Worm (Caenorhabditis elegans) whole organism, L4 larva: Measurements from ENCODE around the gene T10G3.8.
A peak's percentile ranks its signal among the peaks of the same experiment; 100 is the strongest.

Experiments used
- F26F4.8 ChIP-seq: fragments of 200-800 bp; sonication (Bioruptor generic); conservative IDR thresholded peaks from 2 replicates; pipeline ENCODE4 v1.3.6; 2022; ENCODE audit warnings: missing genetic modification characterization, missing compliant biosample characterization
- T20F7.1 ChIP-seq: fragments of 200-800 bp; sonication (Bioruptor generic); optimal IDR thresholded peaks from 2 replicates; lab custom pipeline; 2018; ENCODE audit warnings: mild to moderate bottlenecking, missing genetic modification characterization, missing compliant biosample characterization
- Y48G9A.11 ChIP-seq: fragments of 200-800 bp; sonication (Bioruptor generic); IDR thresholded peaks from 2 replicates; pipeline ENCODE4 v1.3.6; 2022; ENCODE audit warnings: missing genetic modification reagents, missing genetic modification characterization, missing compliant biosample characterization
- Y5F2A.4 ChIP-seq: fragments of 200-800 bp; sonication (Bioruptor generic); optimal IDR thresholded peaks from 2 replicates; lab custom pipeline; 2018; ENCODE audit warnings: mild to moderate bottlenecking, missing genetic modification characterization, missing compliant biosample characterization
- Y75B8A.6 ChIP-seq: fragments of 200-800 bp; sonication (Bioruptor generic); IDR thresholded peaks from 2 replicates; pipeline ENCODE4 v1.3.6; 2022; ENCODE audit warnings: missing genetic modification reagents, missing genetic modification characterization, missing compliant biosample characterization
- aha-1 ChIP-seq: fragments of 150-350 bp; peaks from one replicate; lab custom pipeline; 2014; ENCODE audit warnings: missing biosample characterization, missing genetic modification characterization
- ama-1 ChIP-seq: fragments of 150-350 bp; optimal IDR thresholded peaks from 2 replicates; lab custom pipeline; 2014; ENCODE audit warnings: inconsistent platforms, mixed read lengths
- ceh-32 ChIP-seq: sonication (generic microtip); optimal IDR thresholded peaks from 2 replicates; lab custom pipeline; 2016; ENCODE audit warnings: mild to moderate bottlenecking, missing genetic modification characterization, missing compliant biosample characterization; ENCODE audit not compliant: poor library complexity
- ceh-44 ChIP-seq: fragments of 200-800 bp; sonication (Bioruptor generic); IDR thresholded peaks from 2 replicates; pipeline ENCODE4 v1.3.6; 2022; ENCODE audit warnings: missing genetic modification reagents, missing genetic modification characterization, missing compliant biosample characterization
- cey-2 ChIP-seq: sonication (generic microtip); optimal IDR thresholded peaks from 3 replicates; lab custom pipeline; 2017; ENCODE audit warnings: missing genetic modification characterization, mild to moderate bottlenecking, missing compliant biosample characterization, antibody characterized with exemption, borderline replicate concordance; ENCODE audit not compliant: insufficient read depth
- daf-16 ChIP-seq, 3 experiments: sonication (generic microtip); optimal IDR thresholded peaks; 2 replicates each; lab custom pipeline; 2016 to 2017; ENCODE audit warnings: missing genetic modification characterization in 3 of 3, missing genetic modification reagents in 3 of 3, mild to moderate bottlenecking in 2 of 3, missing compliant biosample characterization in 2 of 3, missing biosample characterization in 1 of 3, moderate library complexity in 1 of 3
- daf-19 ChIP-seq: fragments of 200-800 bp; sonication (Bioruptor generic); conservative IDR thresholded peaks from 2 replicates; pipeline ENCODE4 v1.3.6; 2022; ENCODE audit warnings: missing genetic modification characterization, missing compliant biosample characterization
- dmd-8 ChIP-seq: fragments of 200-800 bp; sonication (Bioruptor generic); IDR thresholded peaks from 2 replicates; pipeline ENCODE4 v1.3.6; 2022; ENCODE audit warnings: missing genetic modification characterization, missing compliant biosample characterization
- lin-1 ChIP-seq: fragments of 200-800 bp; sonication (Bioruptor generic); IDR thresholded peaks from 2 replicates; pipeline ENCODE4 v1.3.6; 2022; ENCODE audit warnings: missing genetic modification reagents, missing genetic modification characterization, missing compliant biosample characterization
- lin-13 ChIP-seq: fragments of 150-350 bp; optimal IDR thresholded peaks from 2 replicates; lab custom pipeline; 2014; ENCODE audit warnings: missing biosample characterization, missing genetic modification reagents, missing genetic modification characterization
- lir-3 ChIP-seq: sonication (generic microtip); optimal IDR thresholded peaks from 2 replicates; lab custom pipeline; 2016; ENCODE audit warnings: mild to moderate bottlenecking, missing genetic modification characterization, missing compliant biosample characterization
- madf-5 ChIP-seq, 2 experiments: fragments of 200-800 bp; sonication (Bioruptor generic); IDR thresholded peaks; 2 replicates each; pipeline ENCODE4 v1.3.6; 2022; ENCODE audit warnings: missing compliant biosample characterization in 2 of 2, missing genetic modification characterization in 2 of 2
- mxl-2 ChIP-seq: fragments of 200-800 bp; sonication (Bioruptor generic); conservative IDR thresholded peaks from 2 replicates; pipeline ENCODE4 v1.3.6; 2022; ENCODE audit warnings: missing genetic modification reagents, missing genetic modification characterization, missing compliant biosample characterization
- nhr-10 ChIP-seq: fragments of 150-350 bp; optimal IDR thresholded peaks from 2 replicates; lab custom pipeline; 2014; ENCODE audit warnings: missing biosample characterization, missing genetic modification characterization
- nhr-11 ChIP-seq: fragments of 150-350 bp; optimal IDR thresholded peaks from 2 replicates; lab custom pipeline; 2014; ENCODE audit warnings: missing biosample characterization, missing genetic modification characterization
- nhr-28 ChIP-seq: fragments of 150-350 bp; optimal IDR thresholded peaks from 2 replicates; lab custom pipeline; 2014; ENCODE audit warnings: missing biosample characterization, missing genetic modification characterization
- nhr-48 ChIP-seq: sonication (generic microtip); optimal IDR thresholded peaks from 2 replicates; lab custom pipeline; 2016; ENCODE audit warnings: mild to moderate bottlenecking, missing genetic modification characterization, missing compliant biosample characterization
- nhr-6 ChIP-seq: fragments of 150-350 bp; optimal IDR thresholded peaks from 2 replicates; lab custom pipeline; 2014; ENCODE audit warnings: missing biosample characterization, missing genetic modification characterization
- nhr-77 ChIP-seq: fragments of 150-350 bp; optimal IDR thresholded peaks from 2 replicates; lab custom pipeline; 2014; ENCODE audit warnings: missing biosample characterization, missing genetic modification characterization
- pha-4 ChIP-seq, 2 experiments: fragments of 150-350 bp in 1 of 2; fragments of 200-800 bp in 1 of 2; sonication (Bioruptor generic) in 1 of 2; IDR thresholded peaks in 1 of 2; optimal IDR thresholded peaks in 1 of 2; 2 replicates each; pipeline versions ENCODE4 v1.3.6 to Lab custom; 2014 to 2022; ENCODE audit warnings: missing genetic modification characterization in 2 of 2, missing genetic modification reagents in 2 of 2, missing biosample characterization in 1 of 2, missing compliant biosample characterization in 1 of 2
- pqm-1 ChIP-seq: sonication (generic microtip); optimal IDR thresholded peaks from 2 replicates; lab custom pipeline; 2017; ENCODE audit warnings: missing biosample characterization, missing genetic modification characterization
- rbr-2 ChIP-seq: sonication (generic microtip); optimal IDR thresholded peaks from 2 replicates; lab custom pipeline; 2016; ENCODE audit warnings: missing genotype, missing genetic modification characterization, missing compliant biosample characterization
- sdz-12 ChIP-seq: fragments of 200-800 bp; sonication (Bioruptor generic); optimal IDR thresholded peaks from 2 replicates; lab custom pipeline; 2018; ENCODE audit warnings: mild to moderate bottlenecking, missing genetic modification characterization, missing compliant biosample characterization
- set-16 ChIP-seq: fragments of 200-800 bp; sonication (Bioruptor generic); IDR thresholded peaks from 2 replicates; pipeline ENCODE4 v1.3.6; 2022; ENCODE audit warnings: missing genetic modification reagents, missing genetic modification characterization, missing compliant biosample characterization
- spr-3 ChIP-seq: fragments of 200-800 bp; sonication (Bioruptor generic); optimal IDR thresholded peaks from 2 replicates; lab custom pipeline; 2018; ENCODE audit warnings: mild to moderate bottlenecking, missing genetic modification characterization, missing compliant biosample characterization
- tra-1 ChIP-seq: fragments of 200-800 bp; sonication (Bioruptor generic); IDR thresholded peaks from 2 replicates; pipeline ENCODE4 v1.3.6; 2022; ENCODE audit warnings: missing genetic modification reagents, missing genetic modification characterization, missing compliant biosample characterization
- unc-62 ChIP-seq, 3 experiments: fragments of 150-350 bp in 1 of 3; sonication (generic microtip); optimal IDR thresholded peaks in 2 of 3; peaks in 1 of 3; 1 replicate in 1 of 3; 2 replicates in 2 of 3; lab custom pipeline; 2014 to 2017; ENCODE audit warnings: missing biosample characterization in 3 of 3, missing genetic modification characterization in 3 of 3, missing genetic modification reagents in 3 of 3, missing genotype in 1 of 3
- zag-1 ChIP-seq: fragments of 150-350 bp; optimal IDR thresholded peaks from 2 replicates; lab custom pipeline; 2014; ENCODE audit warnings: missing biosample characterization, missing genetic modification characterization
- zfp-2 ChIP-seq: sonication (generic microtip); optimal IDR thresholded peaks from 2 replicates; lab custom pipeline; 2016; ENCODE audit warnings: mild to moderate bottlenecking, missing genetic modification characterization, missing compliant biosample characterization
- zip-11 ChIP-seq: fragments of 200-800 bp; sonication (Bioruptor generic); IDR thresholded peaks from 2 replicates; pipeline ENCODE4 v1.3.6; 2022; ENCODE audit warnings: missing genetic modification characterization, missing compliant biosample characterization

The T10G3.8 gene

DNA sequence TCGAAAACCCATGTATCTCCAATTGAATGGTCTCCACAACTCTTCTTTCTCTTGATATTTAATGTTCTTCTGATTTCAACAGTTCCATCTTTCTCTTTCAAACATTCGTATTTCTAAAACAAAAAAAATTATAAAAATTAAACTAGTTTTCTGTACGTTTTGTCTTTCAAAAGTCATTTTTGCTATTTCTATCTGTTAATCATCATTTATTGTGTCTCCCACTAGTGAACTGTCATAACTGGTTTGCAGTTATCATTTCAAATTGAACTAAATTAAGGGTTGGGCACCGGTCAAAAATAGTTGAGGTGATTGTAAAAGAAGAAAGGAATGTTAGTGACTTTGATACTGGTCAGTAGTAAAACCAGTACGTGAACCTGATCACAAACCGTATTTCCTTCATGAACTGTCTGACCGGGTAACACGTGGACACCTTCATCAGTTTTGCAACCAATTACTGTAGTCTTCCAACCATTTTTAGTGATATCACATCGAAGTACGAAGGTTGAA lies 12.1 kb upstream of the T10G3.8 start:
- TF ChIP-seq ceh-32 (tag; lab: Kevin White, UChicago), result no peak
- TF ChIP-seq Y5F2A.4, result no peak
- no peak for TF ChIP-seq sdz-12 (GFP tag; lab: Kevin White, UChicago)
- TF ChIP-seq F26F4.8 (GFP tag; lab: Robert Waterston, UW), result no peak
- TF ChIP-seq lin-1 (GFP tag; lab: Robert Waterston, UW), result no peak
- no peak for TF ChIP-seq zip-11 (GFP tag; lab: Robert Waterston, UW)
- no peak for TF ChIP-seq nhr-6 (tag; lab: Kevin White, UChicago)
- TF ChIP-seq lir-3, result no peak
- peak in 1 of 2 experiments; percentile 91 for TF ChIP-seq unc-62 (GFP tag; optimal IDR thresholded peaks at IDR 0.05 in 1 of 2; lab: Kevin White, UChicago)
- no peak for TF ChIP-seq unc-62 (tag; optimal IDR thresholded peaks at IDR 0.05; lab: Kevin White, UChicago)
- TF ChIP-seq mxl-2, result no peak
- no peak for TF ChIP-seq spr-3 (GFP tag; lab: Kevin White, UChicago)
- TF ChIP-seq dmd-8 (GFP tag; lab: Robert Waterston, UW), result no peak
- TF ChIP-seq T20F7.1 (GFP tag; lab: Kevin White, UChicago), result peak; percentile 7
- no peak for TF ChIP-seq pha-4 (GFP tag; IDR thresholded peaks at IDR 0.05; lab: Robert Waterston, UW)
- TF ChIP-seq pha-4 (tag; optimal IDR thresholded peaks at IDR 0.05; lab: Kevin White, UChicago), result no peak
- TF ChIP-seq daf-19 (GFP tag; lab: Robert Waterston, UW), result no peak
- TF ChIP-seq zag-1 (tag; lab: Kevin White, UChicago), result no peak
- no peak for TF ChIP-seq nhr-11
- TF ChIP-seq aha-1 (tag; lab: Kevin White, UChicago), result peak; percentile 80

DNA sequence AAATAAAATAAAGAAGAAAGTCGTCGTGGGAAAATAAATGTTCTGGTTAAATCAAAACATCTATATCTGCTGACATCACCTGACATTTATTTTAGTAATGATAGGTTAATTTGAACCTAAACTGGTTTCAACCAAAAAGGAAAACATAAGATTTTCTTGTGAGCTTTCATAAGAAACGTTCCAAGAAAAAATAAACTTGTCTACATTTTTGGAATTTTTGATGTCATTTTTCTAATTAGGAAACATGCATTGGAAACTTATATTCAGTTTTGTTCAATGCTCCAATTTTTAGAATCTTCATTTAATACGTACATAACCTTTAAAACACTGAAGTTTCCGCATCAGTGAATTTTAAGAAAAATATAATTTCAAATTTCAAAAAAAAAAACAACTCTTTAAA lies 9.5 kb upstream of the T10G3.8 start:
- TF ChIP-seq nhr-28 (tag; lab: Kevin White, UChicago), result no peak
- no peak for TF ChIP-seq ceh-32 (tag; lab: Kevin White, UChicago)

DNA sequence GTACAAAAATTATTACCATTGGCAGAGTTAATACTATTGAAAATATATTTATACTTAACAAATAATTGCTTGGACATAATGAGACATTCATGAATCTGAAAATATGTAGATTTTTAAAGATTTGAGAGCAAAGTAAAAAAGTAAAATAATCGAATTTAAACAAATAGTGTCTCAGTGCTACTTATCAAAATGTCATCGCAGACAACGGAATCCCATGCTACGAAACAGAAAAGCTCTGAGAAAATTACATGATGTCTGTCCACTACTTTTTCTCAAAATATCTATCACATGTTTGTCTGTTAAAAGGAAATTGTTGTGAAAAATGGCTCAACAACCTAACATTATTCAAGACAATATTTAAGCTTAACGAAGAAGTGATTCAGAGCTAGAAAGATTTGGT lies 8.1 kb upstream of the T10G3.8 start, which contains the start of gene T10G3.4:
Gene T10G3.4 (minus strand): TSS at position 101 of the 400 bp plus-strand sequence.
- TF ChIP-seq ama-1, result no peak

DNA sequence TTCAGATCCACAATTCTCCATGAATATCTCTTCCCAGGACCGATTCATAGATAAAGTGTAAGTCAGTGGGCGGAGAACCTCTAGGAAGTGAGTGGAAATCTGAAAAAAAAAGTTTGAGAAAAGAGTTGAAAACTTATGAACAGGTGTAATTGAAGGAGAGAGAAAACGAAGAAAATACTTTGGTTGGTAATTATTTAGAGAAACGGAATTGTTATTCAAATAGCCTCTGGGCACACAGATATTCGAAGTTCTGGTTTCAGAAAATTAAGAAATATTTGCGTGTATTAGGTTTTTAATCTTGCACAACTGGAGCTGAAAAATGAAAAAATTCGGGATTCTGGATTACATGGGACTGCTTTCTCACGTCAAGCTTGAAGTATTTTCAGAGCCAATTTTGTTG lies 3.5 kb upstream of the T10G3.8 start, which contains the start of gene T10G3.2:
Gene T10G3.2 (minus strand): TSS at position 101 of the 400 bp plus-strand sequence.
- no peak for TF ChIP-seq lin-13 (GFP tag; lab: Kevin White, UChicago)
- TF ChIP-seq Y75B8A.6 (GFP tag; lab: Robert Waterston, UW), result no peak
- no peak for TF ChIP-seq ceh-44
- no peak for TF ChIP-seq nhr-48
- TF ChIP-seq cey-2 (tag; lab: Kevin White, UChicago), result no peak
- no peak for TF ChIP-seq nhr-77 (tag; lab: Kevin White, UChicago)
- TF ChIP-seq lin-1 (GFP tag; lab: Robert Waterston, UW), result no peak
- TF ChIP-seq zfp-2 (tag; lab: Kevin White, UChicago), result no peak
- no peak for TF ChIP-seq unc-62 (GFP tag; optimal IDR thresholded peaks at IDR 0.05 in 1 of 2; lab: Kevin White, UChicago)
- no peak for TF ChIP-seq unc-62 (tag; optimal IDR thresholded peaks at IDR 0.05; lab: Kevin White, UChicago)
- no peak for TF ChIP-seq nhr-28 (tag; lab: Kevin White, UChicago)
- no peak for TF ChIP-seq Y48G9A.11
- no peak for TF ChIP-seq pqm-1
- no peak for TF ChIP-seq nhr-10 (tag; lab: Kevin White, UChicago)
- no peak for TF ChIP-seq madf-5 (GFP tag; IDR thresholded peaks at IDR 0.05; lab: Robert Waterston, UW)
- no peak for TF ChIP-seq rbr-2 (tag; lab: Kevin White, UChicago)
- TF ChIP-seq tra-1, result no peak

DNA sequence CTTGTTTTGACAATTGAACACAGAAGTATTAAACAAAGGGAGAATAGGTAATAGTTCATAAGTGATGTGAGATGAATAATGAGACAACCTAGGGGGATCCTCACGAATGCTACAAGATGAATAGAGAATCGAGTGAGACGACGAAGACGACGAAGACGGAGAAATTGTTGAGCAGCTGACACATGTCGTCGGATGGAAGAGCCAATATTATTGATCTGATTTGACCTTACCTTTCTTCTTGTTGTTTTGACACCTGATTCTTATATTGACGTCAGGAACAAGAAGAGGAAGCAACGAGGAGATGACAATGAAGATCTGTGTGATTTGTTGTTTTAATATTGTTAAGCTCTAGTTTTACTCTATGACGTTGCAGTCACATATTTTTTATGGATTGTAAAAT lies 2.8 kb downstream of the T10G3.8 start, which contains the start of gene T10G3.1:
Gene T10G3.1 (minus strand): TSS at position 213 of the 400 bp plus-strand sequence.
- no peak for TF ChIP-seq set-16 (GFP tag; lab: Robert Waterston, UW)
- peak; percentile 49 for TF ChIP-seq nhr-11
- TF ChIP-seq daf-16 (GFP tag; optimal IDR thresholded peaks at IDR 0.05; lab: Kevin White, UChicago), result peak in 1 of 2 experiments; percentile 94
- TF ChIP-seq daf-16 (tag; optimal IDR thresholded peaks at IDR 0.05; lab: Kevin White, UChicago), result no peak
- TF ChIP-seq, all 104 proteins: peak for 2
